Worm (Caenorhabditis elegans) whole organism, L2 larva: ENCODE results near the gene ceh-14.
A peak's percentile ranks its signal among the peaks of the same experiment; 100 is the strongest.

ENCODE experiments used
- C34F6.9 ChIP-seq: fragments of 150-350 bp; optimal IDR thresholded peaks from 2 replicates; lab custom pipeline; 2014; ENCODE audit warnings: missing biosample characterization, missing genetic modification characterization
- F13H6.1 ChIP-seq: sonication (generic microtip); optimal IDR thresholded peaks from 2 replicates; lab custom pipeline; 2016; ENCODE audit warnings: missing genetic modification characterization, missing compliant biosample characterization
- Y55F3AM.14 ChIP-seq: fragments of 200-800 bp; sonication (Bioruptor generic); optimal IDR thresholded peaks from 2 replicates; lab custom pipeline; 2018; ENCODE audit warnings: mild to moderate bottlenecking, missing genetic modification characterization, missing compliant biosample characterization
- alr-1 ChIP-seq: fragments of 150-350 bp; optimal IDR thresholded peaks from 2 replicates; lab custom pipeline; 2014; ENCODE audit warnings: missing biosample characterization, missing genetic modification characterization
- ama-1 ChIP-seq: fragments of 150-350 bp; optimal IDR thresholded peaks from 2 replicates; lab custom pipeline; 2018; ENCODE audit warnings: inconsistent platforms
- blmp-1 ChIP-seq: sonication (generic microtip); optimal IDR thresholded peaks from 2 replicates; lab custom pipeline; 2017; ENCODE audit warnings: missing genetic modification characterization, mild to moderate bottlenecking, missing compliant biosample characterization, antibody characterized with exemption, moderate library complexity; ENCODE audit not compliant: insufficient read depth
- crh-2 ChIP-seq: sonication (generic microtip); optimal IDR thresholded peaks from 2 replicates; lab custom pipeline; 2017; ENCODE audit warnings: missing biosample characterization, missing genetic modification characterization
- dmd-4 ChIP-seq: sonication (generic microtip); optimal IDR thresholded peaks from 2 replicates; lab custom pipeline; 2017; ENCODE audit warnings: missing biosample characterization, missing genetic modification characterization
- egl-27 ChIP-seq: sonication (generic microtip); optimal IDR thresholded peaks from 3 replicates; lab custom pipeline; 2017; ENCODE audit warnings: missing biosample characterization, missing genetic modification reagents, missing genetic modification characterization
- elt-3 ChIP-seq: sonication (generic microtip); optimal IDR thresholded peaks from 2 replicates; lab custom pipeline; 2017; ENCODE audit warnings: missing biosample characterization, missing genetic modification characterization
- fos-1 ChIP-seq: fragments of 150-350 bp; optimal IDR thresholded peaks from 2 replicates; lab custom pipeline; 2014; ENCODE audit warnings: missing biosample characterization, missing genetic modification characterization
- gmeb-1 ChIP-seq: fragments of 150-350 bp; optimal IDR thresholded peaks from 2 replicates; lab custom pipeline; 2014; ENCODE audit warnings: missing biosample characterization, missing genetic modification characterization
- lin-13 ChIP-seq: fragments of 150-350 bp; optimal IDR thresholded peaks from 2 replicates; lab custom pipeline; 2014; ENCODE audit warnings: missing biosample characterization, missing genetic modification reagents, missing genetic modification characterization
- lsy-2 ChIP-seq, 2 experiments: fragments of 150-350 bp in 1 of 2; sonication (generic microtip) in 1 of 2; optimal IDR thresholded peaks; 2 replicates each; lab custom pipeline; 2014 to 2017; ENCODE audit warnings: missing biosample characterization in 2 of 2, missing genetic modification characterization in 2 of 2
- mab-5 ChIP-seq: fragments of 150-350 bp; optimal IDR thresholded peaks from 2 replicates; lab custom pipeline; 2014; ENCODE audit warnings: missing biosample characterization, missing genetic modification characterization
- nhr-11 ChIP-seq: fragments of 150-350 bp; optimal IDR thresholded peaks from 2 replicates; lab custom pipeline; 2014; ENCODE audit warnings: missing biosample characterization, missing genetic modification characterization
- nhr-12 ChIP-seq: fragments of 150-350 bp; optimal IDR thresholded peaks from 2 replicates; lab custom pipeline; 2014; ENCODE audit warnings: missing biosample characterization, missing genetic modification characterization
- nhr-129 ChIP-seq: fragments of 150-350 bp; optimal IDR thresholded peaks from 2 replicates; lab custom pipeline; 2014; ENCODE audit warnings: missing biosample characterization, missing genetic modification characterization
- nhr-21 ChIP-seq: fragments of 150-350 bp; optimal IDR thresholded peaks from 2 replicates; lab custom pipeline; 2014; ENCODE audit warnings: missing biosample characterization, missing genetic modification characterization
- nhr-23 ChIP-seq: fragments of 150-350 bp; optimal IDR thresholded peaks from 2 replicates; lab custom pipeline; 2014; ENCODE audit warnings: missing biosample characterization, missing genetic modification reagents, missing genetic modification characterization
- nhr-25 ChIP-seq: fragments of 150-350 bp; sonication (generic microtip); optimal IDR thresholded peaks from 3 replicates; lab custom pipeline; 2014; ENCODE audit warnings: missing biosample characterization, missing genetic modification characterization
- nhr-77 ChIP-seq: fragments of 150-350 bp; optimal IDR thresholded peaks from 2 replicates; lab custom pipeline; 2014; ENCODE audit warnings: missing biosample characterization, missing genetic modification characterization
- peb-1 ChIP-seq: fragments of 150-350 bp; optimal IDR thresholded peaks from 2 replicates; lab custom pipeline; 2014; ENCODE audit warnings: missing biosample characterization, missing genetic modification characterization
- sem-4 ChIP-seq: fragments of 150-350 bp; optimal IDR thresholded peaks from 2 replicates; lab custom pipeline; 2014; ENCODE audit warnings: missing biosample characterization, missing genetic modification reagents, missing genetic modification characterization
- sma-3 ChIP-seq: sonication (generic microtip); optimal IDR thresholded peaks from 2 replicates; lab custom pipeline; 2016; ENCODE audit warnings: missing genetic modification reagents, missing genetic modification characterization, missing compliant biosample characterization
- sma-9 ChIP-seq, 2 experiments: fragments of 150-350 bp in 1 of 2; sonication (generic microtip) in 1 of 2; optimal IDR thresholded peaks; 2 replicates each; lab custom pipeline; 2014 to 2016; ENCODE audit warnings: missing genetic modification characterization in 2 of 2, mild to moderate bottlenecking in 1 of 2, missing biosample characterization in 1 of 2, missing compliant biosample characterization in 1 of 2, missing genetic modification reagents in 1 of 2, moderate library complexity in 1 of 2
- unc-39 ChIP-seq: fragments of 150-350 bp; optimal IDR thresholded peaks from 2 replicates; lab custom pipeline; 2014; ENCODE audit warnings: missing biosample characterization, missing genetic modification characterization
- unc-55 ChIP-seq: fragments of 150-350 bp; sonication (generic microtip); optimal IDR thresholded peaks from 3 replicates; lab custom pipeline; 2014; ENCODE audit warnings: missing biosample characterization, missing genetic modification reagents, missing genetic modification characterization
- zag-1 ChIP-seq: fragments of 150-350 bp; optimal IDR thresholded peaks from 2 replicates; lab custom pipeline; 2014; ENCODE audit warnings: missing biosample characterization, missing genetic modification characterization
- ztf-1 ChIP-seq: fragments of 200-800 bp; sonication (Bioruptor generic); conservative IDR thresholded peaks from 2 replicates; pipeline ENCODE4 v1.3.6; 2022; ENCODE audit warnings: missing genetic modification characterization, missing compliant biosample characterization

ceh-14 gene

ce11 chrX:7572057-7572456 is 39.5 kb upstream of the ceh-14 start, which contains the start of gene pcyt-1:
Gene pcyt-1, plus strand, starts transcription at chrX:7572357.
- TF ChIP-seq unc-55 (peak; percentile 15), dmd-4 (tag; lab: Kevin White, UChicago) (no peak)

- TF ChIP-seq peb-1 (tag; lab: Kevin White, UChicago) (no peak), F13H6.1 (peak; percentile 48), nhr-21 (tag; lab: Kevin White, UChicago) (peak; percentile 18), sma-9 (GFP tag; optimal IDR thresholded peaks at IDR 0.05; lab: Kevin White, UChicago) (peak; percentile 28), sma-9 (tag; optimal IDR thresholded peaks at IDR 0.05; lab: Kevin White, UChicago) (no peak), zag-1 (tag; lab: Kevin White, UChicago) (no peak), dmd-4 (tag; lab: Kevin White, UChicago) (no peak), unc-39 (tag; lab: Kevin White, UChicago) (no peak), elt-3 (tag; lab: Kevin White, UChicago) (no peak), sma-3 (GFP tag; lab: Kevin White, UChicago) (peak; percentile 2), unc-55 (peak; percentile 39), nhr-11 (tag; lab: Kevin White, UChicago) (no peak), fos-1 (tag; lab: Kevin White, UChicago) (peak; percentile 16), nhr-25 (tag; lab: Kevin White, UChicago) (peak; percentile 48), nhr-129 (tag; lab: Kevin White, UChicago) (peak; percentile 16), lsy-2 (tag; optimal IDR thresholded peaks at IDR 0.05; lab: Kevin White, UChicago) (peak in 1 of 2 experiments; percentile 66), C34F6.9 (tag; lab: Kevin White, UChicago) (peak; percentile 51), crh-2 (peak; percentile 32)
These were observed 37.4 kb upstream of the ceh-14 start, which contains the start of gene apy-1 for ce11 chrX:7569685-7570518. Gene apy-1, minus strand, starts transcription at chrX:7569722.

- TF ChIP-seq nhr-11 (tag; lab: Kevin White, UChicago) (no peak), unc-39 (tag; lab: Kevin White, UChicago) (no peak), nhr-25 (tag; lab: Kevin White, UChicago) (peak; percentile 26), mab-5 (no peak), ztf-1 (GFP tag; lab: Robert Waterston, UW) (no peak), ama-1 (lab: Kevin White, UChicago) (no peak), dmd-4 (tag; lab: Kevin White, UChicago) (no peak), lin-13 (no peak), nhr-23 (no peak), unc-55 (no peak), sma-3 (GFP tag; lab: Kevin White, UChicago) (peak; percentile 34), nhr-77 (no peak)
These were observed 36.3 kb upstream of the ceh-14 start for ce11 chrX:7568684-7569289.

ce11 chrX:7565005-7565404 is 32.5 kb upstream of the ceh-14 start, which contains the start of gene vps-52:
Gene vps-52, plus strand, starts transcription at chrX:7565323.
- TF ChIP-seq unc-55 = peak; percentile 55
- TF ChIP-seq C34F6.9 (tag; lab: Kevin White, UChicago) = peak; percentile 22
- TF ChIP-seq nhr-12 (tag; lab: Kevin White, UChicago) = no peak
- TF ChIP-seq nhr-129 (tag; lab: Kevin White, UChicago) = peak; percentile 9

- TF ChIP-seq egl-27 (tag; lab: Kevin White, UChicago) (no peak), unc-55 (no peak), blmp-1 (tag; lab: Kevin White, UChicago) (no peak), sma-3 (GFP tag; lab: Kevin White, UChicago) (no peak), mab-5 (no peak), sem-4 (tag; lab: Kevin White, UChicago) (no peak), gmeb-1 (tag; lab: Kevin White, UChicago) (no peak), C34F6.9 (tag; lab: Kevin White, UChicago) (no peak), Y55F3AM.14 (GFP tag; lab: Kevin White, UChicago) (no peak), ztf-1 (GFP tag; lab: Robert Waterston, UW) (no peak), F13H6.1 (no peak), lin-13 (no peak), elt-3 (tag; lab: Kevin White, UChicago) (no peak), alr-1 (no peak), nhr-25 (tag; lab: Kevin White, UChicago) (no peak), nhr-23 (no peak)
These were observed 30.9 kb upstream of the ceh-14 start for ce11 chrX:7563425-7563824.
